Worm (Caenorhabditis elegans): ENCODE data around the gene ZC317.2.
"Not testable (repeated sequence)": the region's sequence is repeated elsewhere in the genome, so short reads cannot be mapped to it uniquely, and the experiment has no call there.

Gene ZC317.2

ce11 chrV:5450742-5451141, 9.2 kb upstream of the ZC317.2 start:
- TF ChIP-seq him-1 (tag; optimal IDR thresholded peaks at IDR 0.05), result no peak
- TF ChIP-seq W03F9.2 (tag; optimal IDR thresholded peaks at IDR 0.05), result no peak
- no peak for TF ChIP-seq dao-5 (tag; optimal IDR thresholded peaks at IDR 0.05)

DNA sequence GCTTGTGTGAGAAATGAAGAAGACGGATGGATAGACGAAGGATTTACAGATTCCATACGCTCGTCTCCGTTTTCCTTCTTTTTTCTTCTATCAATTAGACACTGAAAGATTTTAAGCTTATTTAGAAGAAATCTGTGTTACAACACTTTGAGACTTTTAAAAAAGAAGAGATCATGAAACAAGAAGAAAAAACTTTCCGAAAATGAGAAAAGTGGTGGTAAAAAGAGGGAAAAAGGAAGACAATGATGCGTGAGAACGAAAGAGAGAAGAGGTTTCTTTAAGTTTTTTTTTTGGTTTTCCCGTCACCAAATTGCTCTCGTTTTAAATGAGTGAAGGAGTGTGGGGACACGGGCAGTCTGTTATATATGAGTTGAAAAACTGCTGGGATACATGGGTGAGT, 6.3 kb upstream of the ZC317.2 start, which contains the start of gene glc-3:
glc-3 (minus strand) TSS at position 101 of the 400 bp plus-strand sequence.
- TF ChIP-seq him-1 (tag; optimal IDR thresholded peaks at IDR 0.05) (no peak), dao-5 (tag; optimal IDR thresholded peaks at IDR 0.05) (no peak), W03F9.2 (tag; optimal IDR thresholded peaks at IDR 0.05) (no peak)

ce11 chrV:5454955-5455354, 5.0 kb upstream of the ZC317.2 start:
- no peak for TF ChIP-seq dao-5 (tag; optimal IDR thresholded peaks at IDR 0.05)
- no peak for TF ChIP-seq W03F9.2 (tag; optimal IDR thresholded peaks at IDR 0.05)
- TF ChIP-seq him-1 (tag; optimal IDR thresholded peaks at IDR 0.05), result no peak

DNA sequence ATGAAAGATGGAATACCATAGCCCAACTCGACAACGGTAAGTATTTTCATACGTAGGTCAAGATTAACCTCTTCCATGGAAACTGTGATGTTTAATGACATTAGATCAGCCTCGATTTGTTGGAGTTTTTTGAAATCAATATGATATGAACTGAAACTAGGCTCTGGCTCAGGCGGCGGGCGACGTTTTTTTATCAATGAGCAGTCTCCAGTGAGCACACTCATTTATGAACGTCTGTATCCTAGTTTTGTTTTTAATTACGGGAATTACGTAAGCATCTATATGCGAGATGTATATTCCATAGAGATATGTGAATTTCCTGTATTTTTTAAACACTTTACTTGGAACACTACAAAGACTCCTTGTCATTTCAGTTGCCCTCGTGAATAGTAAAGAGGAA, 3.0 kb downstream of the ZC317.2 start, which contains the start of gene srg-67:
srg-67 (minus strand) TSS at position 101 of the 400 bp plus-strand sequence.
- TF ChIP-seq W03F9.2 (tag; optimal IDR thresholded peaks at IDR 0.05) (no peak), dao-5 (tag; optimal IDR thresholded peaks at IDR 0.05) (no peak), him-1 (tag; optimal IDR thresholded peaks at IDR 0.05) (no peak)

DNA sequence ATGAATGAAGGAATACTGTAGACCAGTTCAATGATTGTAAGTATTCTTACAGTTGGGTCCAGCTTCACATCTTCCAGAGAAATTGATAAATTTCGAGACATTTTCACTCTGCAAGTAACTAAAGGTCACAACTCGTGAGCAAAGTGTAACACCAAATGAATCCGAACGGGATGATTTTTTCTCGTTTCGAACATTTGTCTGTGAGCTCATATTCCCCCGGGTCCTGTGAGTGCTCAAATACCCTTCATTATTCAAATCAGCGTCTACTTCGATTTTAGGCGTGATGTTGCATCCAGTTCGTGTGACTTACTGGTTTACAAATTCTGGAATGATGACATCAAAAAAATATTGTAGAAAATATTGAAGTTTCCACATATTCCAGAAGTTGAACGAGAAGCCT, 5.4 kb downstream of the ZC317.2 start, which contains the start of gene srg-68:
srg-68 (minus strand) TSS at position 101 of the 400 bp plus-strand sequence.
- no peak for TF ChIP-seq him-1 (tag; optimal IDR thresholded peaks at IDR 0.05)
- TF ChIP-seq W03F9.2 (tag; optimal IDR thresholded peaks at IDR 0.05), result no peak
- TF ChIP-seq dao-5 (tag; optimal IDR thresholded peaks at IDR 0.05), result no peak

DNA sequence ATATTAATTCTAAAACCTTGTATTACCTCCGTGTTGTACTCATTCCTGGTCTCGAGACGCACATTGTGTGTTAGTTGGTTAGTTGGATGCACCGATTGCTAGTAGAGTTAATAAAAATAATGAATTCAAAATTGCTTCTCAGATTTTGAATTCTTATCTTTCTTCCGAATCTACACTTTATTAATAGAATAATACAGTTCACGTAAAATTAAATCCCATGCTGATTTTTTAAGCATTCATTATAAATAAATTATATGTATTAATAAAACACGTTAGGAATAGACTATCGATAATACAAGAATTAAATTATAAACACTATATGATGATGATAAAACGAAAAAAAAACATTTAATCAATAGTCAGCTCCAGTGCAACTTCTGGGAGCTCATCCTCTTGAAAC, 8.6 kb downstream of the ZC317.2 start, which contains the start of gene ZC317.6:
ZC317.6 (minus strand) TSS at position 101 of the 400 bp plus-strand sequence.
- not testable (repeated sequence) for TF ChIP-seq dao-5, W03F9.2, him-1 (tag; optimal IDR thresholded peaks at IDR 0.05)

ce11 chrV:5470930-5471329, 11.0 kb downstream of the ZC317.2 start, which contains the start of gene ZC317.7:
Gene ZC317.7, minus strand, starts transcription at chrV:5471030.
- not testable (repeated sequence) for TF ChIP-seq W03F9.2, dao-5, him-1 (tag; optimal IDR thresholded peaks at IDR 0.05)

DNA sequence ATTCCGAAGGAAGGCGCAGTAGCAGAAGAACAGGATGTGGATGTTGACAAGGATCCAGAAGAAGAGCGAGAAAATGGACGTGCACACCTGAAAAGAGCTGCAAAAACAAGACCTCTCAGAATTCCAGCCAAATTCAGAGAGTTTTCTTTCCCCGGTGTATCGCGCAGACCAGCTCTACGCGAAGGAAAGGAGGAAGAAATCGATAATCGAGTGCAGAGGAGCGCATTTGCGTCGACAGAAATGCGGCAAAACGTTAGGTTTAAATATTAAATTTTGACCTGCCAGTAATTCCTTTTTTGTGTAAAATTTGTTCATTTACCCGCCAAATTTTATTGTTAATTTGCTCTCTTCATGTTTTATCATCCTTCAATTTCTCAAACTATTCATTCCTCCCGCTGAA, 17.8 kb downstream of the ZC317.2 start:
- TF ChIP-seq him-1 (tag; optimal IDR thresholded peaks at IDR 0.05) (no peak), W03F9.2 (tag; optimal IDR thresholded peaks at IDR 0.05) (no peak), dao-5 (tag; optimal IDR thresholded peaks at IDR 0.05) (no peak)

DNA sequence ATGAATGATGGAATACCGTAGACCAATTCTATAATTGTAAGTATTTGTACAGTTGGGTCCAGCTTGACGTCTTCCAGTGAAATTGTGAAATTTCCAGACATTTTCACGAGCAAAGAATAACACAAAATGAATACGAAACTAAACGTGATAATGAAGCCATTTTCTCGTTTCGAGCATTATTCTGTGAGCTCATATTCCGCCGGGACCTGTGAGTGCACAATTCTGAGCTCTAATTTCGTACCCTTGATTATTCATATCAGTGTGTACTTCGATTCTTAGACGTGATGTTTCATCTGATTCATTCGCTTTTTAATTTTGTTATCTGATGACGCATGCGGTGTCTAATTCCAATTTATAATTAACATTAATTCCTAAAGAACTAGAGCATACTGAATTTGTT, 22.4 kb downstream of the ZC317.2 start, which contains the start of gene srg-66:
srg-66 (minus strand) TSS at position 101 of the 400 bp plus-strand sequence.
- no peak for TF ChIP-seq dao-5 (tag; optimal IDR thresholded peaks at IDR 0.05)
- no peak for TF ChIP-seq him-1 (tag; optimal IDR thresholded peaks at IDR 0.05)
- no peak for TF ChIP-seq W03F9.2 (tag; optimal IDR thresholded peaks at IDR 0.05)

- no peak for TF ChIP-seq W03F9.2 (tag; optimal IDR thresholded peaks at IDR 0.05)
- no peak for TF ChIP-seq dao-5 (tag; optimal IDR thresholded peaks at IDR 0.05)
Measured at ce11 chrV:5484866-5485265, 25.0 kb downstream of the ZC317.2 start, which contains the start of gene srg-65. Gene srg-65, minus strand, starts transcription at chrV:5484966.

DNA sequence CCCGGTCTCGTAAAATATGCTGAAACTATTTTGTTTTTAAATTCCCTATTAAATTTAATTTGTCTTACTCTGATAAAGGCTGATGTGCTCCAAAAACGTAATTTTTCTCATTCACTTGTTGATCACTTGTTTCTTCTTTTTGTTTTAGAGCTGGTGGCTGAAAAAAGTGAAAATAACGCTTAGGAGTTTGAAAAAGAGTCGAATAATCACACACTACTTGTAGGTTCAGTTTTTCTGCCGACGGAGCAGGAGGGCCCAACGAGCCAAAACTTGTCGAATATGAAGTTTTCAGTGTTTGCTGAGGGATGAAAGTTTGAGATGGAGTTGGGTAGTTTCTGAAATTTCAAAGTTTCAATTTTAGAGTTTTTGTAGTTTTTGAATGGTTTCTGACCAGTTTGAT, 27.3 kb downstream of the ZC317.2 start:
- no peak for TF ChIP-seq dao-5 (tag; optimal IDR thresholded peaks at IDR 0.05)
- TF ChIP-seq him-1 (tag; optimal IDR thresholded peaks at IDR 0.05), result no peak
- TF ChIP-seq W03F9.2 (tag; optimal IDR thresholded peaks at IDR 0.05), result no peak

DNA sequence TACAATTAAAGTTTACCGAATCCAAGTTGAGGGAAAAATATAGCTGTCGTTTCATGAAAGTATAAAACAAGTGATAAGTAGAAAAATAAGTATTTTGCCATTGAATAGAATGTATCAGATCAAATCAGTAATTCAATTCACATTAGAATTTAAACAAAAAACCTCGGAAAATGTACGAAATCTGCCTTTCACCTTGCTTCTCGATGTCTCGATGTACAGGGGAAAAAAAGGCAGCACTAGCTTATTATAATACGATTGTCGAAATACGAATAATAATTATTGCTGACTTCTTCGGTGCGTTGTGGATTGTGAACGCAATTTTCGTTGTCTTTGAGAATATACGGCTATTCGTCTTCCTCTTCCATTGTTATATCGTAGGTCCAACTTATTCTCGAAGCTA, 28.9 kb downstream of the ZC317.2 start, which contains the start of gene grl-18:
grl-18 (minus strand) TSS at position 101 of the 400 bp plus-strand sequence.
- no peak for TF ChIP-seq dao-5 (tag; optimal IDR thresholded peaks at IDR 0.05)
- TF ChIP-seq W03F9.2 (tag; optimal IDR thresholded peaks at IDR 0.05), result no peak
- TF ChIP-seq him-1 (tag; optimal IDR thresholded peaks at IDR 0.05), result no peak

DNA sequence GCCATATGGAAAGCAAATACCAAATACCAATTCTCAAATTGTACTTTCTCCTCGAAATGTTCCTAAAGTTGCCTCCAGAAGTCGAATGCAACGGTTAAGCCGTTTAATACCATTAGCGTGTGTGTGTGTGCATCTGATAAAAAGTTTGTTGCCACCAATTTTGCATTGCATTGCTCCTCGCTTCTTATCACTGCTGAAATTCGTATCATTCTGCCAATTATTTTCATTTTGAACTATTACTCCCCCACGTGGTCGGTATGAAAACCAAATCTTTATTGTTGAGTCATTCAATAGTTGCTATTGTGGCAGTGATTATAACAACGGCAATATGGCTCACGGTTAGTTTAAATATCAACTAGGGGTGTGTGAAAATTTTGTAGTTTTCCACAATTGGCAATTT, 30.3 kb downstream of the ZC317.2 start, which contains the start of gene T05C3.6:
T05C3.6 (plus strand) TSS at position 241 of the 400 bp plus-strand sequence.
- TF ChIP-seq W03F9.2 (tag; optimal IDR thresholded peaks at IDR 0.05), result no peak
- no peak for TF ChIP-seq him-1 (tag; optimal IDR thresholded peaks at IDR 0.05)
- no peak for TF ChIP-seq dao-5 (tag; optimal IDR thresholded peaks at IDR 0.05)

ce11 chrV:5493447-5493846, 33.5 kb downstream of the ZC317.2 start, which contains the start of gene T05C3.2:
Gene T05C3.2, plus strand, starts transcription at chrV:5493747.
- no peak for TF ChIP-seq W03F9.2 (tag; optimal IDR thresholded peaks at IDR 0.05)
- no peak for TF ChIP-seq dao-5 (tag; optimal IDR thresholded peaks at IDR 0.05)
- no peak for TF ChIP-seq him-1 (tag; optimal IDR thresholded peaks at IDR 0.05)

ce11 chrV:5499475-5499874, 39.6 kb downstream of the ZC317.2 start:
- TF ChIP-seq W03F9.2 (tag; optimal IDR thresholded peaks at IDR 0.05) (no peak), him-1 (tag; optimal IDR thresholded peaks at IDR 0.05) (no peak), dao-5 (tag; optimal IDR thresholded peaks at IDR 0.05) (no peak)

All from whole organism, L4/young adult.